Fruit fly (Drosophila melanogaster) whole organism, embryonic: Measurements from ENCODE around the gene Tcs4.

Experiments used
- ATbp ChIP-seq: fragments of 200-800 bp; sonication (Bioruptor generic); optimal IDR thresholded peaks from 2 replicates; lab custom pipeline; 2017; ENCODE audit warnings: missing biosample characterization, mild to moderate bottlenecking, missing genetic modification characterization, missing genetic modification reagents
- Abd-B ChIP-seq: fragments of 200-800 bp; sonication (Bioruptor generic); optimal IDR thresholded peaks from 2 replicates; lab custom pipeline; 2018; ENCODE audit warnings: missing biosample characterization, mild to moderate bottlenecking, missing genetic modification characterization, moderate library complexity
- Antp ChIP-seq: fragments of 200-800 bp; sonication (Bioruptor generic); optimal IDR thresholded peaks from 3 replicates; lab custom pipeline; 2016; ENCODE audit warnings: missing biosample characterization, missing genetic modification characterization
- CG10366 ChIP-seq: fragments of 200-800 bp; sonication (Bioruptor generic); IDR thresholded peaks from 2 replicates; pipeline ENCODE4 v1.3.6; 2022; ENCODE audit warnings: missing biosample characterization, missing genetic modification characterization
- CG11504 ChIP-seq: fragments of 200-800 bp; sonication (Bioruptor generic); optimal IDR thresholded peaks from 3 replicates; lab custom pipeline; 2019; ENCODE audit warnings: missing biosample characterization, mild to moderate bottlenecking, missing genetic modification characterization, moderate library complexity
- CG12659 ChIP-seq: fragments of 200-800 bp; sonication (Bioruptor generic); optimal IDR thresholded peaks from 3 replicates; lab custom pipeline; 2017; ENCODE audit warnings: mild to moderate bottlenecking, missing biosample characterization, missing genetic modification reagents, missing genetic modification characterization
- CG13123 ChIP-seq: fragments of 200-800 bp; sonication (Bioruptor generic); optimal IDR thresholded peaks from 2 replicates; lab custom pipeline; 2016; ENCODE audit warnings: missing biosample characterization, missing genetic modification characterization
- CG13624 ChIP-seq: fragments of 200-800 bp; sonication (Bioruptor generic); optimal IDR thresholded peaks from 2 replicates; lab custom pipeline; 2016; ENCODE audit warnings: missing biosample characterization, missing genetic modification characterization
- CG14710 ChIP-seq: fragments of 200-800 bp; sonication (Bioruptor generic); optimal IDR thresholded peaks from 3 replicates; lab custom pipeline; 2019; ENCODE audit warnings: missing biosample characterization, mild to moderate bottlenecking, missing genetic modification characterization, moderate library complexity
- CG17802 ChIP-seq: fragments of 200-800 bp; sonication (Bioruptor generic); optimal IDR thresholded peaks from 2 replicates; lab custom pipeline; 2018; ENCODE audit warnings: missing biosample characterization, mild to moderate bottlenecking, missing genetic modification characterization, moderate library complexity
- CG2116 ChIP-seq: fragments of 200-800 bp; sonication (Bioruptor generic); optimal IDR thresholded peaks from 3 replicates; lab custom pipeline; 2018; ENCODE audit warnings: missing biosample characterization, mild to moderate bottlenecking, missing genetic modification characterization
- CG2889 ChIP-seq: fragments of 200-800 bp; sonication (Bioruptor generic); IDR thresholded peaks from 3 replicates; pipeline ENCODE4 v1.3.6; 2022; ENCODE audit warnings: missing biosample characterization, missing genetic modification characterization
- CG7786 ChIP-seq: fragments of 200-800 bp; sonication (Bioruptor generic); optimal IDR thresholded peaks from 2 replicates; lab custom pipeline; 2016; ENCODE audit warnings: missing biosample characterization, missing genetic modification characterization
- CG8290 ChIP-seq, 3 experiments: fragments of 200-800 bp; sonication (Bioruptor generic); optimal IDR thresholded peaks; 2 replicates each; lab custom pipeline; 2016 to 2019; ENCODE audit warnings: missing biosample characterization in 3 of 3, missing genetic modification characterization in 3 of 3, mild to moderate bottlenecking in 2 of 3, moderate library complexity in 1 of 3
- Dll ChIP-seq: fragments of 200-800 bp; sonication (Bioruptor generic); IDR thresholded peaks from 4 replicates; pipeline ENCODE4 v1.3.6; 2022; ENCODE audit warnings: missing biosample characterization, missing genetic modification characterization; ENCODE audit not compliant: partially characterized antibody
- Dp ChIP-seq: fragments of 200-800 bp; sonication (Bioruptor generic); optimal IDR thresholded peaks from 2 replicates; lab custom pipeline; 2018; ENCODE audit warnings: missing biosample characterization, mild to moderate bottlenecking, missing genetic modification characterization, moderate library complexity
- Dref ChIP-seq: fragments of 200-800 bp; sonication (Bioruptor generic); IDR thresholded peaks from 2 replicates; pipeline ENCODE4 v1.3.6; 2022; ENCODE audit warnings: missing biosample characterization, missing genetic modification characterization
- Hmr ChIP-seq: fragments of 200-800 bp; sonication (Bioruptor generic); optimal IDR thresholded peaks from 3 replicates; lab custom pipeline; 2017; ENCODE audit warnings: mild to moderate bottlenecking, missing biosample characterization, missing genetic modification reagents, missing genetic modification characterization
- Lim3 ChIP-seq: fragments of 200-800 bp; sonication (Bioruptor generic); IDR thresholded peaks from 2 replicates; pipeline ENCODE4 v1.3.6; 2022; ENCODE audit warnings: missing biosample characterization, missing genetic modification characterization
- Lpt ChIP-seq: fragments of >200 bp; optimal IDR thresholded peaks from 2 replicates; lab custom pipeline; 2018; ENCODE audit warnings: missing biosample characterization, missing genetic modification characterization
- Nf-YB ChIP-seq: fragments of 200-800 bp; sonication (Bioruptor generic); optimal IDR thresholded peaks from 3 replicates; lab custom pipeline; 2019; ENCODE audit warnings: missing biosample characterization, mild to moderate bottlenecking, missing genetic modification characterization, moderate library complexity
- Rfx ChIP-seq: fragments of 200-800 bp; sonication (Bioruptor generic); IDR thresholded peaks from 2 replicates; pipeline ENCODE4 v1.3.6; 2022; ENCODE audit warnings: missing biosample characterization, missing genetic modification characterization
- Scr ChIP-seq: fragments of 200-800 bp; sonication (Bioruptor generic); IDR thresholded peaks from 2 replicates; pipeline ENCODE4 v1.3.6; 2022; ENCODE audit warnings: missing biosample characterization, missing genetic modification characterization; ENCODE audit not compliant: partially characterized antibody
- Sin3A ChIP-seq: fragments of >200 bp; optimal IDR thresholded peaks from 2 replicates; lab custom pipeline; 2018
- Tbp ChIP-seq: fragments of >200 bp; optimal IDR thresholded peaks from 2 replicates; lab custom pipeline; 2018; ENCODE audit warnings: missing biosample characterization, missing genetic modification characterization
- Vsx1 ChIP-seq: fragments of 200-800 bp; sonication (Bioruptor generic); optimal IDR thresholded peaks from 2 replicates; lab custom pipeline; 2017; ENCODE audit warnings: missing biosample characterization, mild to moderate bottlenecking, missing genetic modification characterization, missing genetic modification reagents
- ab ChIP-seq: fragments of 200-800 bp; sonication (Bioruptor generic); optimal IDR thresholded peaks from 2 replicates; lab custom pipeline; 2016; ENCODE audit warnings: missing biosample characterization, missing genetic modification characterization
- ara ChIP-seq: fragments of 200-800 bp; sonication (Bioruptor generic); IDR thresholded peaks from 2 replicates; pipeline ENCODE4 v1.3.6; 2022; ENCODE audit warnings: missing biosample characterization, missing genetic modification characterization
- bsh ChIP-seq, 2 experiments: fragments of 200-800 bp; sonication (Bioruptor generic); optimal IDR thresholded peaks; 2 replicates each; lab custom pipeline; 2017 to 2018; ENCODE audit warnings: mild to moderate bottlenecking in 2 of 2, missing biosample characterization in 2 of 2, missing genetic modification characterization in 2 of 2, moderate library complexity in 1 of 2
- cwo ChIP-seq: fragments of 200-800 bp; sonication (Bioruptor generic); optimal IDR thresholded peaks from 3 replicates; lab custom pipeline; 2017; ENCODE audit warnings: missing biosample characterization, missing genetic modification characterization, mild to moderate bottlenecking, moderate library complexity, missing genetic modification reagents
- dati ChIP-seq: fragments of 200-800 bp; sonication (Bioruptor generic); IDR thresholded peaks from 2 replicates; pipeline ENCODE4 v1.3.6; 2022; ENCODE audit warnings: missing biosample characterization, missing genetic modification characterization
- dmrt11E ChIP-seq: fragments of 200-800 bp; sonication (Bioruptor generic); optimal IDR thresholded peaks from 3 replicates; lab custom pipeline; 2018; ENCODE audit warnings: missing biosample characterization, mild to moderate bottlenecking, missing genetic modification characterization, moderate library complexity
- ewg ChIP-seq: fragments of 200-800 bp; sonication (Bioruptor generic); optimal IDR thresholded peaks from 3 replicates; lab custom pipeline; 2017; ENCODE audit warnings: mild to moderate bottlenecking, missing biosample characterization, missing genetic modification reagents, missing genetic modification characterization
- exex ChIP-seq: fragments of 200-800 bp; sonication (Bioruptor generic); optimal IDR thresholded peaks from 4 replicates; lab custom pipeline; 2018; ENCODE audit warnings: missing biosample characterization, mild to moderate bottlenecking, missing genetic modification characterization, moderate library complexity
- fru ChIP-seq: fragments of >200 bp; optimal IDR thresholded peaks from 2 replicates; lab custom pipeline; 2017
- grau ChIP-seq: fragments of 200-800 bp; optimal IDR thresholded peaks from 3 replicates; lab custom pipeline; 2019; ENCODE audit warnings: missing biosample characterization, mild to moderate bottlenecking, missing genetic modification characterization, moderate library complexity
- grn ChIP-seq: fragments of 200-800 bp; sonication (Bioruptor generic); optimal IDR thresholded peaks from 3 replicates; lab custom pipeline; 2017; ENCODE audit warnings: missing biosample characterization, missing genetic modification characterization
- lilli ChIP-seq: fragments of 200-800 bp; sonication (Bioruptor generic); optimal IDR thresholded peaks from 3 replicates; lab custom pipeline; 2016; ENCODE audit warnings: missing biosample characterization, missing genetic modification characterization
- nmo ChIP-seq: fragments of 200-800 bp; sonication (Bioruptor generic); optimal IDR thresholded peaks from 2 replicates; lab custom pipeline; 2018; ENCODE audit warnings: missing biosample characterization, mild to moderate bottlenecking, missing genetic modification characterization, moderate library complexity
- pho ChIP-seq: fragments of 200-800 bp; sonication (Bioruptor generic); optimal IDR thresholded peaks from 2 replicates; lab custom pipeline; 2016; ENCODE audit warnings: missing biosample characterization, missing genetic modification characterization
- pros ChIP-seq: fragments of 200-800 bp; sonication (Bioruptor generic); optimal IDR thresholded peaks from 3 replicates; lab custom pipeline; 2019; ENCODE audit warnings: missing biosample characterization, mild to moderate bottlenecking, missing genetic modification characterization, moderate library complexity
- ro ChIP-seq: fragments of 200-800 bp; sonication (Bioruptor generic); IDR thresholded peaks from 2 replicates; pipeline ENCODE4 v1.3.6; 2022; ENCODE audit warnings: missing biosample characterization, missing genetic modification characterization
- row ChIP-seq: fragments of 200-800 bp; sonication (Bioruptor generic); IDR thresholded peaks from 3 replicates; pipeline ENCODE4 v1.3.6; 2022; ENCODE audit warnings: missing biosample characterization, missing genetic modification characterization
- shn ChIP-seq: fragments of 200-800 bp; sonication (Bioruptor generic); optimal IDR thresholded peaks from 3 replicates; lab custom pipeline; 2016; ENCODE audit warnings: missing biosample characterization, missing genetic modification characterization
- slp2 ChIP-seq: fragments of 200-800 bp; sonication (Bioruptor generic); optimal IDR thresholded peaks from 2 replicates; lab custom pipeline; 2016; ENCODE audit warnings: missing biosample characterization, missing genetic modification characterization
- sob ChIP-seq: fragments of 200-800 bp; sonication (Bioruptor generic); IDR thresholded peaks from 2 replicates; pipeline ENCODE4 v1.3.6; 2022; ENCODE audit warnings: missing biosample characterization, missing genetic modification characterization
- sqz ChIP-seq: fragments of 200-800 bp; sonication (Bioruptor generic); optimal IDR thresholded peaks from 3 replicates; lab custom pipeline; 2018; ENCODE audit warnings: missing biosample characterization, mild to moderate bottlenecking, missing genetic modification characterization
- stwl ChIP-seq: fragments of 200-800 bp; sonication (Bioruptor generic); optimal IDR thresholded peaks from 3 replicates; lab custom pipeline; 2018; ENCODE audit warnings: missing biosample characterization, mild to moderate bottlenecking, missing genetic modification characterization, moderate library complexity
- vnd ChIP-seq: fragments of 200-800 bp; sonication (Bioruptor generic); IDR thresholded peaks from 3 replicates; pipeline ENCODE4 v1.3.6; 2022; ENCODE audit warnings: missing biosample characterization, missing genetic modification characterization; ENCODE audit not compliant: partially characterized antibody
- wor ChIP-seq: fragments of 200-800 bp; sonication (Bioruptor generic); IDR thresholded peaks from 2 replicates; pipeline ENCODE4 v1.3.6; 2022; ENCODE audit warnings: missing biosample characterization, missing genetic modification characterization
- zfh2 ChIP-seq: fragments of 200-800 bp; sonication (Bioruptor generic); optimal IDR thresholded peaks from 2 replicates; lab custom pipeline; 2016; ENCODE audit warnings: missing biosample characterization, missing genetic modification characterization

Tcs4 gene

DNA sequence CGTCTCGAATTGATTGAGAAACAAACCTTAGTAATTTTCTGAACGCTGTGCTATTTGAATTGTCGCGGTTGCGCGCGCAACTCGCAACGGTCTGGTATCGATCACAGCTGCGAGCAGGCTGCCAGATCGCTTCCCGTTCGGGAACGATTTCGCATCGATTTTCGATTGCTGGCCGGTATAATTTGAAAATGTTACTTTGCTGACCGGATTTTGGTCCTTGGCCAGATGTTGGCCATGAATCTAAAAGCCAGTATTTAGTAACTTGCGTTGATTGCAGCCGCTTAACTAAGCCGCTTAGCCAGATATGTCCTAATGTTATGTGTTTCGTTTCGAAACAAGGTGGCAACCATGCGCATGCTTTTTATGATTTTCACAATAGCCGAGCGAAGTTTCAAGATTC is 47.0 kb upstream of the Tcs4 start (continued):
- TF ChIP-seq CG7786 (GFP tag; lab: Kevin White, UChicago): peak; percentile 25
- peak; percentile 44 for TF ChIP-seq Antp
- peak; percentile 5 for TF ChIP-seq shn (GFP tag; lab: Kevin White, UChicago)
- no peak for TF ChIP-seq bsh (GFP tag; optimal IDR thresholded peaks at IDR 0.05; lab: Kevin White, UChicago)
- TF ChIP-seq sqz (GFP tag; lab: Kevin White, UChicago): no peak
- peak; percentile 37 for TF ChIP-seq nmo (GFP tag; lab: Kevin White, UChicago)
- no peak for TF ChIP-seq ab (GFP tag; lab: Kevin White, UChicago)
- 0 out of 3 replicates have a peak, but pooled peaks have one; percentile 17 for TF ChIP-seq vnd (GFP tag; lab: Robert Waterston, UW)
- no peak for TF ChIP-seq CG17802 (tag; lab: Kevin White, UChicago)
- no peak for TF ChIP-seq Lim3 (GFP tag; lab: Robert Waterston, UW)
- TF ChIP-seq CG2116 (GFP tag; lab: Kevin White, UChicago): peak; percentile 87
- TF ChIP-seq zfh2 (GFP tag; lab: Kevin White, UChicago): peak; percentile 7
- peak; percentile 22 for TF ChIP-seq ewg (GFP tag; lab: Kevin White, UChicago)
- TF ChIP-seq ro: no peak
- TF ChIP-seq Abd-B: peak; percentile 65
- TF ChIP-seq CG11504 (tag; lab: Kevin White, UChicago): no peak
- no peak for TF ChIP-seq dati (GFP tag; lab: Robert Waterston, UW)
- TF ChIP-seq Hmr (GFP tag; lab: Kevin White, UChicago): peak; percentile 16
- no peak for TF ChIP-seq Lpt (GFP tag; lab: Kevin White, UChicago)
- TF ChIP-seq row (GFP tag; lab: Robert Waterston, UW): no peak
- TF ChIP-seq lilli (GFP tag; lab: Kevin White, UChicago): peak; percentile 19
- peak; percentile 11 for TF ChIP-seq CG13624 (GFP tag; lab: Kevin White, UChicago)
- TF ChIP-seq Dll (GFP tag; lab: Robert Waterston, UW): peak; percentile 44; the same call in 1 of the 4 replicates
- no peak for TF ChIP-seq CG8290 (GFP tag; optimal IDR thresholded peaks at IDR 0.05; lab: Kevin White, UChicago)
- TF ChIP-seq CG8290 (tag; optimal IDR thresholded peaks at IDR 0.05; lab: Kevin White, UChicago): peak in 1 of 2 experiments; percentile 28
- TF ChIP-seq Rfx (GFP tag; lab: Robert Waterston, UW): peak; percentile 47
- TF ChIP-seq Sin3A (lab: Kevin White, UChicago): peak; percentile 92
- TF ChIP-seq ara (GFP tag; lab: Robert Waterston, UW): no peak
- no peak for TF ChIP-seq ATbp (GFP tag; lab: Kevin White, UChicago)
- TF ChIP-seq sob (GFP tag; lab: Robert Waterston, UW): 0 out of 2 replicates have a peak, but pooled peaks have one; percentile 36
- no peak for TF ChIP-seq exex (tag; lab: Kevin White, UChicago)
- TF ChIP-seq Vsx1 (GFP tag; lab: Kevin White, UChicago): no peak
- peak; percentile 4 for TF ChIP-seq pho (GFP tag; lab: Kevin White, UChicago)
- peak; percentile 22 for TF ChIP-seq grau (tag; lab: Kevin White, UChicago)
- no peak for TF ChIP-seq cwo
- TF ChIP-seq Nf-YB: no peak
- no peak for TF ChIP-seq CG13123 (GFP tag; lab: Kevin White, UChicago)
- TF ChIP-seq grn (GFP tag; lab: Kevin White, UChicago): no peak
- no peak for TF ChIP-seq pros (GFP tag; lab: Kevin White, UChicago)
- no peak for TF ChIP-seq wor (GFP tag; lab: Robert Waterston, UW)
- TF ChIP-seq Dp (GFP tag; lab: Kevin White, UChicago): peak; percentile 93
- no peak for TF ChIP-seq slp2
- TF ChIP-seq dmrt11E: no peak
- no peak for TF ChIP-seq CG10366 (GFP tag; lab: Robert Waterston, UW)
- peak; percentile 54 for TF ChIP-seq Scr
- TF ChIP-seq Dref (GFP tag; lab: Robert Waterston, UW): peak; percentile 86
- TF ChIP-seq Tbp (GFP tag; lab: Kevin White, UChicago): no peak
- peak; percentile 19 for TF ChIP-seq CG12659 (GFP tag; lab: Kevin White, UChicago)
- TF ChIP-seq fru (lab: Kevin White, UChicago): no peak
- TF ChIP-seq stwl (tag; lab: Kevin White, UChicago): peak; percentile 19
- no peak for TF ChIP-seq CG2889 (GFP tag; lab: Robert Waterston, UW)
- peak; percentile 53 for TF ChIP-seq CG14710 (tag; lab: Kevin White, UChicago)
